Worm (Caenorhabditis elegans): ENCODE results near the gene K12H4.3.

DNA sequence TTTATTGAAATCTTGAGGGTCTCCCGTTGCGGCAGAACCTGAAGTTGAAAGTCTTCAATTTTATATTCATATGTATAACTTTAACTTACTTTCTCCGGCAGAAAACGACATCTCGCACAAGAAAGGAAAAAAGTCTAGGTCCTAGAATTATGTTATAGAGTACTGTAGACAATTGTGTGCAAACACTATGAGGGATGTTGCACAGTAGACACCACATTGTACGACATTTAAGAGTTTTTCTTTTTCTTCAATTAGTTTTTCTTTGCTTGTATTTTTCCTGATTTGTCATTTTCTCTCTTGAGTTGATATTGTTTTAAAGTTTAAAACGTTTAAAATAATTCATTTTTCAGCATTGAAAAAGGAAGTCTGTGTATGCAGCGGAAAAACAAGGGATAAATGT is 39.5 kb downstream of the K12H4.3 start, which contains the start of the genes K06H7.7 and grp-1:
- TF ChIP-seq set-16 (GFP tag; IDR thresholded peaks at IDR 0.05), result no peak
- no peak for TF ChIP-seq fkh-10 (GFP tag; optimal IDR thresholded peaks at IDR 0.05)
- TF ChIP-seq ceh-82 (tag; optimal IDR thresholded peaks at IDR 0.05), result no peak
